5 fruit fly cellular contexts compared by ENCODE assay signal in the genomic region with DNA sequence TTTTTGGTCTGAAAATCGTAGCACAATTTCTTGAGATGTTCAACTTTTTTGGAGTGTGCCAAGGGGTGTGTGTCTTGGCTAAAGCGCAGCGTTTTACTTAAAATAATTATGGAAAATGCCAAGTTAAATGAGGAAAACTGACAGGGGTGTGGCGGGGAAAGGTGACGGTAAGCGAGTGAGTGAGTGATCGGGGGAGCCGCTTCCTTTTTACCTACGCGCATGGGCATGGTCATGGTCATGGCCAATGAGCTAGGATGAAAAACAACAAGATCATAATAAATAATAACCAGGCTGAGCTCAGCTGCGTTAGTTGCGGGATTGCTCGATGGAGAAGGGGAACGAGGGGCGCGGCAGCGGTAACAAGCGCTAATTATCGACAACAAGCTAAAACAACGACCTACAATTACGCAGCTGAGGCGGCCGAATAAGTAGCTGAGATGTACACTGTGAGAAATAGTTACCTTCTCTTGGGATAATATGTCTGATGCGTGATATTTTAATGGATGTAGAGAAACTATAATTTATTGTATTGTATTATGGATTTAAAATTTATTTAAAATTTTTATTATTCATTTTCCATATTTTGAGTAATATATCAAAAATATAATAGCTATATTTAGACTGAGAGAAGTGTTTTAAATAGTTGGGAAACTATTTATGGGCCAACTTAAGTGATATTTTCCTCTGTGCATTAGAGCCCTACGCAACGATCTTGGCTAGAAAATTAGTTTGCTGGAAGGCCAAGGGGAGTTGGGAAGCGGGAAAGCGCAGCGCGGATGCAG.
TF ChIP-seq lines count a peak whose summit lies in the region.

No protein-coding gene starts in this region.

- peak; percentile 19 to 41 for TF ChIP-seq CTCF in S2 (optimal IDR thresholded peaks at IDR 0.05; lab: Kevin White, UChicago)
- TF ChIP-seq CTCF in whole organism, embryonic (GFP tag; optimal IDR thresholded peaks at IDR 0.05; lab: Kevin White, UChicago), result peak; percentile 51

TF ChIP-seq in whole organism, embryonic, 481 proteins besides CTCF, POLR2A, EP300 and RAD21 (continues in another document):
- peak in 1 of 3 experiments; percentile 45 for TF ChIP-seq lola (GFP tag; optimal IDR thresholded peaks at IDR 0.05; lab: Kevin White, UChicago)
- no peak for TF ChIP-seq crp (GFP tag; optimal IDR thresholded peaks at IDR 0.05; lab: Kevin White, UChicago)
- peak; percentile 41; the same call in 1 of the 2 replicates for TF ChIP-seq CG31441 (GFP tag; IDR thresholded peaks at IDR 0.05; lab: Robert Waterston, UW)
- peak; percentile 13 for TF ChIP-seq unpg (GFP tag; optimal IDR thresholded peaks at IDR 0.05; lab: Kevin White, UChicago)
- 0 out of 3 replicates have a peak, but pooled peaks have one; percentile 23 for TF ChIP-seq CG11456 (GFP tag; IDR thresholded peaks at IDR 0.05; lab: Robert Waterston, UW)
- peak; percentile 11 to 66 for TF ChIP-seq bsh (GFP tag; optimal IDR thresholded peaks at IDR 0.05; lab: Kevin White, UChicago)
- TF ChIP-seq crol (GFP tag; IDR thresholded peaks at IDR 0.05; lab: Robert Waterston, UW), result peak; percentile 73
- peak; percentile 6 for TF ChIP-seq az2 (GFP tag; optimal IDR thresholded peaks at IDR 0.05; lab: Kevin White, UChicago)
- peak; percentile 28 for TF ChIP-seq fd96Cb (tag; optimal IDR thresholded peaks at IDR 0.05; lab: Kevin White, UChicago)
- TF ChIP-seq schlank (tag; optimal IDR thresholded peaks at IDR 0.05; lab: Kevin White, UChicago), result no peak
- no peak for TF ChIP-seq emc (GFP tag; optimal IDR thresholded peaks at IDR 0.05; lab: Kevin White, UChicago)
- TF ChIP-seq gem (tag; optimal IDR thresholded peaks at IDR 0.05; lab: Kevin White, UChicago), result peak; percentile 51
- TF ChIP-seq phol (tag; optimal IDR thresholded peaks at IDR 0.05; lab: Kevin White, UChicago), result peak; percentile 57
- peak; percentile 15 for TF ChIP-seq CG13775 (GFP tag; optimal IDR thresholded peaks at IDR 0.05; lab: Kevin White, UChicago)
- TF ChIP-seq CG14667 (GFP tag; IDR thresholded peaks at IDR 0.05; lab: Robert Waterston, UW), result no peak
- TF ChIP-seq CG3407 (GFP tag; optimal IDR thresholded peaks at IDR 0.05; lab: Kevin White, UChicago), result no peak
- TF ChIP-seq Blimp-1 (GFP tag; optimal IDR thresholded peaks at IDR 0.05; lab: Kevin White, UChicago), result peak; percentile 2
- no peak for TF ChIP-seq gcm (GFP tag; optimal IDR thresholded peaks at IDR 0.05; lab: Kevin White, UChicago)
- TF ChIP-seq CG12391 (tag; optimal IDR thresholded peaks at IDR 0.05; lab: Kevin White, UChicago), result peak; percentile 13

TF ChIP-seq in whole organism, prepupa, 60 proteins besides CTCF, POLR2A, EP300 and RAD21 (continues in another document):
- TF ChIP-seq fkh (GFP tag; optimal IDR thresholded peaks at IDR 0.05; lab: Kevin White, UChicago), result no peak
- peak; percentile 71 for TF ChIP-seq CG8119 (GFP tag; IDR thresholded peaks at IDR 0.05; lab: Robert Waterston, UW)
- TF ChIP-seq fd85E (GFP tag; optimal IDR thresholded peaks at IDR 0.05; lab: Kevin White, UChicago), result no peak
- peak; percentile 4 for TF ChIP-seq Eip75B (GFP tag; optimal IDR thresholded peaks at IDR 0.05; lab: Kevin White, UChicago)
- TF ChIP-seq CG9139 (GFP tag; optimal IDR thresholded peaks at IDR 0.05; lab: Kevin White, UChicago), result peak; percentile 41
- peak; percentile 27 for TF ChIP-seq CG1621 (tag; optimal IDR thresholded peaks at IDR 0.05; lab: Kevin White, UChicago)
- no peak for TF ChIP-seq Blimp-1 (GFP tag; optimal IDR thresholded peaks at IDR 0.05; lab: Kevin White, UChicago)
- TF ChIP-seq Hr38 (GFP tag; optimal IDR thresholded peaks at IDR 0.05; lab: Kevin White, UChicago), result no peak
- no peak for TF ChIP-seq Sox15 (GFP tag; optimal IDR thresholded peaks at IDR 0.05; lab: Kevin White, UChicago)
- TF ChIP-seq CG6276 (GFP tag; optimal IDR thresholded peaks at IDR 0.05; lab: Kevin White, UChicago), result peak; percentile 49
- TF ChIP-seq CG11762 (GFP tag; optimal IDR thresholded peaks at IDR 0.05; lab: Kevin White, UChicago; ENCODE audit: insufficient read depth), result peak; percentile 54
- peak; percentile 43 for TF ChIP-seq CG8632 (GFP tag; optimal IDR thresholded peaks at IDR 0.05; lab: Kevin White, UChicago)
- no peak for TF ChIP-seq Sox14 (GFP tag; optimal IDR thresholded peaks at IDR 0.05; lab: Kevin White, UChicago)
- no peak for TF ChIP-seq topi (GFP tag; optimal IDR thresholded peaks at IDR 0.05; lab: Kevin White, UChicago)
- no peak for TF ChIP-seq esn (GFP tag; optimal IDR thresholded peaks at IDR 0.05; lab: Kevin White, UChicago)
- peak; percentile 59 for TF ChIP-seq OdsH (GFP tag; optimal IDR thresholded peaks at IDR 0.05; lab: Kevin White, UChicago)
- no peak for TF ChIP-seq Met (GFP tag; optimal IDR thresholded peaks at IDR 0.05; lab: Kevin White, UChicago)
- peak; percentile 42 to 66 for TF ChIP-seq ss (GFP tag; optimal IDR thresholded peaks at IDR 0.05; lab: Kevin White, UChicago)
- no peak for TF ChIP-seq Gug (GFP tag; IDR thresholded peaks at IDR 0.05; lab: Robert Waterston, UW)
- TF ChIP-seq Eip93F (GFP tag; optimal IDR thresholded peaks at IDR 0.05; lab: Kevin White, UChicago), result no peak
- peak; percentile 40; the same call in 2 of the 3 replicates for TF ChIP-seq CG6163 (GFP tag; IDR thresholded peaks at IDR 0.05; lab: Robert Waterston, UW)

TF ChIP-seq in whole organism, pupa, 21 proteins besides CTCF, POLR2A, EP300 and RAD21:
- no peak for TF ChIP-seq Snoo (tag; optimal IDR thresholded peaks at IDR 0.05; lab: Kevin White, UChicago)
- peak; percentile 82 for TF ChIP-seq CG8301 (tag; optimal IDR thresholded peaks at IDR 0.05; lab: Kevin White, UChicago)
- no peak; the same call in 1 of the 2 replicates for TF ChIP-seq rn (GFP tag; IDR thresholded peaks at IDR 0.05; lab: Robert Waterston, UW)
- TF ChIP-seq CG12605 (GFP tag; IDR thresholded peaks at IDR 0.05; lab: Robert Waterston, UW), result no peak; the same call in 1 of the 2 replicates
- no peak; the same call in 1 of the 2 replicates for TF ChIP-seq Ets98B (GFP tag; IDR thresholded peaks at IDR 0.05; lab: Robert Waterston, UW)
- peak; percentile 26 for TF ChIP-seq Pif1A (GFP tag; optimal IDR thresholded peaks at IDR 0.05; lab: Kevin White, UChicago)
- TF ChIP-seq CG4496 (GFP tag; IDR thresholded peaks at IDR 0.05; lab: Robert Waterston, UW), result peak; percentile 18; the same call in 1 of the 3 replicates
- TF ChIP-seq CG10348 (GFP tag; IDR thresholded peaks at IDR 0.05; lab: Robert Waterston, UW), result no peak
- TF ChIP-seq CG17806 (tag; optimal IDR thresholded peaks at IDR 0.05; lab: Kevin White, UChicago), result peak; percentile 82
- peak; percentile 88 for TF ChIP-seq CG9948 (tag; optimal IDR thresholded peaks at IDR 0.05; lab: Kevin White, UChicago)
- TF ChIP-seq EcR (GFP tag; optimal IDR thresholded peaks at IDR 0.05; lab: Kevin White, UChicago), result no peak
- peak; percentile 75 for TF ChIP-seq CG34367 (tag; optimal IDR thresholded peaks at IDR 0.05; lab: Kevin White, UChicago)
- TF ChIP-seq CG14655 (GFP tag; optimal IDR thresholded peaks at IDR 0.05; lab: Kevin White, UChicago), result peak; percentile 93
- peak; percentile 19; the same call in 1 of the 2 replicates for TF ChIP-seq CG32121 (GFP tag; IDR thresholded peaks at IDR 0.05; lab: Robert Waterston, UW)
- peak; percentile 23 for TF ChIP-seq CG13204 (GFP tag; optimal IDR thresholded peaks at IDR 0.05; lab: Kevin White, UChicago)
- peak; percentile 87 for TF ChIP-seq CG8159 (tag; optimal IDR thresholded peaks at IDR 0.05; lab: Kevin White, UChicago)
- TF ChIP-seq D1 (tag; optimal IDR thresholded peaks at IDR 0.05; lab: Kevin White, UChicago), result peak; percentile 71
- TF ChIP-seq CG15710 (tag; optimal IDR thresholded peaks at IDR 0.05; lab: Kevin White, UChicago), result peak; percentile 79
- no peak for TF ChIP-seq fd96Ca (GFP tag; IDR thresholded peaks at IDR 0.05; lab: Robert Waterston, UW)
- TF ChIP-seq gl (tag; optimal IDR thresholded peaks at IDR 0.05; lab: Kevin White, UChicago), result no peak
- peak; percentile 43 for TF ChIP-seq Pif1B (GFP tag; optimal IDR thresholded peaks at IDR 0.05; lab: Kevin White, UChicago)

TF ChIP-seq in whole organism, wandering third instar larva, 38 proteins besides CTCF, POLR2A, EP300 and RAD21:
- TF ChIP-seq CrebA (GFP tag; optimal IDR thresholded peaks at IDR 0.05; lab: Kevin White, UChicago; ENCODE audit: borderline replicate concordance) (no peak), CG32264 (GFP tag; optimal IDR thresholded peaks at IDR 0.05; lab: Kevin White, UChicago) (no peak), Vsx2 (GFP tag; optimal IDR thresholded peaks at IDR 0.05; lab: Kevin White, UChicago; ENCODE audit: partially characterized antibody) (no peak), psq (GFP tag; optimal IDR thresholded peaks at IDR 0.05; lab: Kevin White, UChicago) (no peak), Abd-B (GFP tag; optimal IDR thresholded peaks at IDR 0.05; lab: Kevin White, UChicago) (no peak), N (GFP tag; optimal IDR thresholded peaks at IDR 0.05; lab: Kevin White, UChicago) (no peak), foxo (GFP tag; optimal IDR thresholded peaks at IDR 0.05; lab: Kevin White, UChicago) (peak in 1 of 2 experiments; percentile 4), Sp1 (GFP tag; optimal IDR thresholded peaks at IDR 0.05; lab: Kevin White, UChicago) (peak; percentile 24), HLH106 (tag; optimal IDR thresholded peaks at IDR 0.05; lab: Kevin White, UChicago) (peak; percentile 7), brk (GFP tag; optimal IDR thresholded peaks at IDR 0.05; lab: Kevin White, UChicago) (no peak), OdsH (GFP tag; optimal IDR thresholded peaks at IDR 0.05; lab: Kevin White, UChicago) (no peak), dsf (GFP tag; optimal IDR thresholded peaks at IDR 0.05; lab: Kevin White, UChicago; ENCODE audit: borderline replicate concordance) (no peak), lola (GFP tag; optimal IDR thresholded peaks at IDR 0.05; lab: Kevin White, UChicago) (no peak)
